Fruit fly (Drosophila melanogaster) whole organism, embryonic: Measurements from ENCODE around the gene CG11768.

Experiments used
- CG10321 ChIP-seq: fragments of 200-800 bp; sonication (Bioruptor generic); IDR thresholded peaks from 2 replicates; pipeline ENCODE4 v1.3.6; 2022; ENCODE audit warnings: missing biosample characterization, missing genetic modification characterization
- CG12659 ChIP-seq: fragments of 200-800 bp; sonication (Bioruptor generic); optimal IDR thresholded peaks from 3 replicates; lab custom pipeline; 2017; ENCODE audit warnings: mild to moderate bottlenecking, missing biosample characterization, missing genetic modification reagents, missing genetic modification characterization
- CG13287 ChIP-seq: fragments of 200-800 bp; sonication (Bioruptor generic); IDR thresholded peaks from 2 replicates; pipeline ENCODE4 v1.3.6; 2022; ENCODE audit warnings: missing biosample characterization, missing genetic modification characterization; ENCODE audit not compliant: partially characterized antibody
- CG14965 ChIP-seq: fragments of 200-800 bp; sonication (Bioruptor generic); optimal IDR thresholded peaks from 2 replicates; lab custom pipeline; 2016; ENCODE audit warnings: missing biosample characterization, missing genetic modification characterization, borderline replicate concordance
- CG15479 ChIP-seq: fragments of 200-800 bp; sonication (Bioruptor generic); optimal IDR thresholded peaks from 3 replicates; lab custom pipeline; 2019; ENCODE audit warnings: missing biosample characterization, mild to moderate bottlenecking, missing genetic modification characterization, moderate library complexity
- CG17186 ChIP-seq: fragments of 200-800 bp; sonication (Bioruptor generic); optimal IDR thresholded peaks from 3 replicates; lab custom pipeline; 2017; ENCODE audit warnings: missing biosample characterization, missing genetic modification reagents, missing genetic modification characterization
- CG17912 ChIP-seq: fragments of 200-800 bp; sonication (Bioruptor generic); optimal IDR thresholded peaks from 2 replicates; lab custom pipeline; 2018; ENCODE audit warnings: missing biosample characterization, mild to moderate bottlenecking, missing genetic modification characterization
- CG1832 ChIP-seq: fragments of 200-800 bp; sonication (Bioruptor generic); optimal IDR thresholded peaks from 2 replicates; lab custom pipeline; 2017; ENCODE audit warnings: missing biosample characterization, mild to moderate bottlenecking, missing genetic modification characterization, inconsistent platforms
- CG2199 ChIP-seq: fragments of 200-800 bp; sonication (Bioruptor generic); IDR thresholded peaks from 3 replicates; pipeline ENCODE4 v1.3.6; 2022; ENCODE audit warnings: missing biosample characterization, missing genetic modification characterization
- CG34422 ChIP-seq: fragments of 200-800 bp; sonication (Bioruptor generic); IDR thresholded peaks from 3 replicates; pipeline ENCODE4 v1.3.6; 2022; ENCODE audit warnings: missing biosample characterization, missing genetic modification characterization
- CG3847 ChIP-seq: fragments of 200-800 bp; sonication (Bioruptor generic); IDR thresholded peaks from 2 replicates; pipeline ENCODE4 v1.3.6; 2022; ENCODE audit warnings: missing biosample characterization, missing genetic modification characterization
- CG3995 ChIP-seq: fragments of 200-800 bp; sonication (Bioruptor generic); optimal IDR thresholded peaks from 3 replicates; lab custom pipeline; 2016; ENCODE audit warnings: missing biosample characterization, missing genetic modification characterization
- CG42726 ChIP-seq: fragments of 200-800 bp; sonication (Bioruptor generic); IDR thresholded peaks from 2 replicates; pipeline ENCODE4 v1.3.6; 2022; ENCODE audit warnings: missing biosample characterization, missing genetic modification characterization; ENCODE audit not compliant: partially characterized antibody
- CG8290 ChIP-seq, 3 experiments: fragments of 200-800 bp; sonication (Bioruptor generic); optimal IDR thresholded peaks; 2 replicates each; lab custom pipeline; 2016 to 2019; ENCODE audit warnings: missing biosample characterization in 3 of 3, missing genetic modification characterization in 3 of 3, mild to moderate bottlenecking in 2 of 3, moderate library complexity in 1 of 3
- CG8388 ChIP-seq: fragments of 200-800 bp; sonication (Bioruptor generic); optimal IDR thresholded peaks from 2 replicates; lab custom pipeline; 2019; ENCODE audit warnings: missing biosample characterization, mild to moderate bottlenecking, missing genetic modification characterization, moderate library complexity
- CG8478 ChIP-seq: fragments of >200 bp; optimal IDR thresholded peaks from 2 replicates; lab custom pipeline; 2018
- Dll ChIP-seq: fragments of 200-800 bp; sonication (Bioruptor generic); IDR thresholded peaks from 4 replicates; pipeline ENCODE4 v1.3.6; 2022; ENCODE audit warnings: missing biosample characterization, missing genetic modification characterization; ENCODE audit not compliant: partially characterized antibody
- Dp ChIP-seq: fragments of 200-800 bp; sonication (Bioruptor generic); optimal IDR thresholded peaks from 2 replicates; lab custom pipeline; 2018; ENCODE audit warnings: missing biosample characterization, mild to moderate bottlenecking, missing genetic modification characterization, moderate library complexity
- Drgx ChIP-seq: fragments of 200-800 bp; sonication (Bioruptor generic); IDR thresholded peaks from 2 replicates; pipeline ENCODE4 v1.3.6; 2022; ENCODE audit warnings: missing biosample characterization, missing genetic modification characterization
- E2f2 ChIP-seq: fragments of 200-800 bp; sonication (Bioruptor generic); IDR thresholded peaks from 2 replicates; pipeline ENCODE4 v1.3.6; 2022; ENCODE audit warnings: missing biosample characterization, missing genetic modification characterization
- Ets97D ChIP-seq: fragments of 200-800 bp; sonication (Bioruptor generic); optimal IDR thresholded peaks from 3 replicates; lab custom pipeline; 2016; ENCODE audit warnings: missing biosample characterization, missing genetic modification characterization
- HmgD ChIP-seq: fragments of 200-800 bp; sonication (Bioruptor generic); optimal IDR thresholded peaks from 3 replicates; lab custom pipeline; 2016; ENCODE audit warnings: missing biosample characterization, missing genetic modification characterization
- MBD-R2 ChIP-seq: fragments of 200-800 bp; sonication (Bioruptor generic); IDR thresholded peaks from 2 replicates; pipeline ENCODE4 v1.3.6; 2022; ENCODE audit warnings: missing biosample characterization, missing genetic modification characterization
- MESR4 ChIP-seq: fragments of 200-800 bp; sonication (Bioruptor generic); optimal IDR thresholded peaks from 2 replicates; lab custom pipeline; 2018; ENCODE audit warnings: missing biosample characterization, mild to moderate bottlenecking, missing genetic modification characterization, moderate library complexity
- Med ChIP-seq: fragments of 200-800 bp; sonication (Bioruptor generic); peaks from one replicate; lab custom pipeline; 2016; ENCODE audit warnings: missing biosample characterization, missing genetic modification characterization, mild to moderate bottlenecking, inconsistent platforms, moderate library complexity
- Myb ChIP-seq: fragments of 200-800 bp; sonication (Bioruptor generic); optimal IDR thresholded peaks from 2 replicates; lab custom pipeline; 2016; ENCODE audit warnings: missing biosample characterization, missing genetic modification characterization
- Opbp ChIP-seq: fragments of 200-800 bp; sonication (Bioruptor generic); IDR thresholded peaks from 3 replicates; pipeline ENCODE4 v1.3.6; 2022; ENCODE audit warnings: missing biosample characterization, missing genetic modification characterization; ENCODE audit not compliant: partially characterized antibody
- Poxn ChIP-seq: fragments of 200-800 bp; sonication (Bioruptor generic); IDR thresholded peaks from 2 replicates; pipeline ENCODE4 v1.3.6; 2022; ENCODE audit warnings: missing biosample characterization, missing genetic modification characterization
- YL-1 ChIP-seq: fragments of 200-800 bp; sonication (Bioruptor generic); optimal IDR thresholded peaks from 3 replicates; lab custom pipeline; 2017; ENCODE audit warnings: missing biosample characterization, mild to moderate bottlenecking, missing genetic modification characterization
- ac ChIP-seq: fragments of 200-800 bp; sonication (Bioruptor generic); optimal IDR thresholded peaks from 3 replicates; lab custom pipeline; 2017; ENCODE audit warnings: missing biosample characterization, mild to moderate bottlenecking, missing genetic modification characterization
- ci ChIP-seq: fragments of 200-800 bp; sonication (Bioruptor generic); IDR thresholded peaks from 3 replicates; pipeline ENCODE4 v1.3.6; 2022; ENCODE audit warnings: missing biosample characterization, missing genetic modification characterization
- crol ChIP-seq: fragments of 200-800 bp; sonication (Bioruptor generic); IDR thresholded peaks from 2 replicates; pipeline ENCODE4 v1.3.6; 2022; ENCODE audit warnings: missing biosample characterization, missing genetic modification characterization
- dm ChIP-seq: fragments of 200-800 bp; sonication (Bioruptor generic); optimal IDR thresholded peaks from 3 replicates; lab custom pipeline; 2016; ENCODE audit warnings: missing biosample characterization, missing genetic modification characterization
- klu ChIP-seq: fragments of 200-800 bp; sonication (Bioruptor generic); IDR thresholded peaks from 2 replicates; pipeline ENCODE4 v1.3.6; 2022; ENCODE audit warnings: missing biosample characterization, missing genetic modification characterization
- lola ChIP-seq, 3 experiments: fragments of >200 bp in 2 of 3; fragments of 200-800 bp in 1 of 3; sonication (Bioruptor generic) in 1 of 3; optimal IDR thresholded peaks; 2 replicates each; lab custom pipeline; 2017 to 2019; ENCODE audit warnings: missing biosample characterization in 3 of 3, missing genetic modification characterization in 3 of 3, mild to moderate bottlenecking in 1 of 3, moderate library complexity in 1 of 3
- nerfin-1 ChIP-seq: fragments of 200-800 bp; sonication (Bioruptor generic); optimal IDR thresholded peaks from 3 replicates; lab custom pipeline; 2019; ENCODE audit warnings: missing biosample characterization, mild to moderate bottlenecking, missing genetic modification characterization, moderate library complexity
- pzg ChIP-seq: fragments of 200-800 bp; sonication (Bioruptor generic); optimal IDR thresholded peaks from 3 replicates; lab custom pipeline; 2018; ENCODE audit warnings: missing biosample characterization, mild to moderate bottlenecking, missing genetic modification characterization, moderate library complexity
- repo ChIP-seq: fragments of 200-800 bp; sonication (Bioruptor generic); optimal IDR thresholded peaks from 2 replicates; lab custom pipeline; 2016; ENCODE audit warnings: missing biosample characterization, missing genetic modification characterization
- stwl ChIP-seq: fragments of 200-800 bp; sonication (Bioruptor generic); optimal IDR thresholded peaks from 3 replicates; lab custom pipeline; 2018; ENCODE audit warnings: missing biosample characterization, mild to moderate bottlenecking, missing genetic modification characterization, moderate library complexity
- tap ChIP-seq: fragments of 200-800 bp; optimal IDR thresholded peaks from 3 replicates; lab custom pipeline; 2019; ENCODE audit warnings: missing biosample characterization, mild to moderate bottlenecking, missing genetic modification characterization, moderate library complexity
- trem ChIP-seq: fragments of 200-800 bp; optimal IDR thresholded peaks from 3 replicates; lab custom pipeline; 2019; ENCODE audit warnings: missing biosample characterization, mild to moderate bottlenecking, missing genetic modification characterization, moderate library complexity
- vvl ChIP-seq: fragments of 200-800 bp; sonication (Bioruptor generic); IDR thresholded peaks from 2 replicates; pipeline ENCODE4 v1.3.6; 2022; ENCODE audit warnings: missing biosample characterization, missing genetic modification characterization
- zfh1 ChIP-seq: fragments of 200-800 bp; sonication (Bioruptor generic); IDR thresholded peaks from 3 replicates; pipeline ENCODE4 v1.3.6; 2022; ENCODE audit warnings: missing biosample characterization, missing genetic modification characterization

Gene CG11768

dm6 chr3R:8805388-8805852, 37.4 kb upstream of the CG11768 start, which contains the start of gene CG9839:
CG9839 (minus strand) TSS chr3R:8805802.
- TF ChIP-seq zfh1 (GFP tag; lab: Robert Waterston, UW) = 0 out of 3 replicates have a peak, but pooled peaks have one; percentile 28
- TF ChIP-seq CG14965 (GFP tag; lab: Kevin White, UChicago) = no peak
- TF ChIP-seq dm (GFP tag; lab: Kevin White, UChicago) = peak; percentile 77
- TF ChIP-seq stwl (tag; lab: Kevin White, UChicago) = peak; percentile 38
- TF ChIP-seq HmgD (GFP tag; lab: Kevin White, UChicago) = no peak
- peak; percentile 69; the same call in 1 of the 3 replicates for TF ChIP-seq CG2199 (GFP tag; lab: Robert Waterston, UW)
- TF ChIP-seq CG8388 (GFP tag; lab: Kevin White, UChicago) = peak; percentile 66
- TF ChIP-seq tap (tag; lab: Kevin White, UChicago) = no peak
- no peak for TF ChIP-seq lola (GFP tag; optimal IDR thresholded peaks at IDR 0.05; lab: Kevin White, UChicago)
- peak; percentile 62; the same call in 1 of the 3 replicates for TF ChIP-seq CG34422 (GFP tag; lab: Robert Waterston, UW)
- peak; percentile 54 for TF ChIP-seq Med (GFP tag; lab: Kevin White, UChicago)
- peak; percentile 19 for TF ChIP-seq CG8290 (GFP tag; optimal IDR thresholded peaks at IDR 0.05; lab: Kevin White, UChicago)
- TF ChIP-seq CG8290 (tag; optimal IDR thresholded peaks at IDR 0.05; lab: Kevin White, UChicago) = peak in 1 of 2 experiments; percentile 48
- TF ChIP-seq ci (GFP tag; lab: Robert Waterston, UW) = peak; percentile 22; the same call in 1 of the 3 replicates
- 0 out of 2 replicates have a peak, but pooled peaks have one; percentile 17 for TF ChIP-seq vvl (GFP tag; lab: Robert Waterston, UW)
- 0 out of 2 replicates have a peak, but pooled peaks have one; percentile 41 for TF ChIP-seq CG42726 (GFP tag; lab: Robert Waterston, UW)
- peak; percentile 13; the same call in 1 of the 2 replicates for TF ChIP-seq CG13287 (GFP tag; lab: Robert Waterston, UW)
- TF ChIP-seq CG17912 (GFP tag; lab: Kevin White, UChicago) = peak; percentile 1
- TF ChIP-seq CG3995 (GFP tag; lab: Kevin White, UChicago) = peak; percentile 62
- 0 out of 2 replicates have a peak, but pooled peaks have one; percentile 6 for TF ChIP-seq Drgx (GFP tag; lab: Robert Waterston, UW)
- TF ChIP-seq Poxn (GFP tag; lab: Robert Waterston, UW) = no peak
- TF ChIP-seq repo (GFP tag; lab: Kevin White, UChicago) = no peak
- peak; percentile 73 for TF ChIP-seq CG3847 (GFP tag; lab: Robert Waterston, UW)
- TF ChIP-seq MBD-R2 = peak; percentile 17; the same call in 1 of the 2 replicates
- peak; percentile 80 for TF ChIP-seq CG15479 (GFP tag; lab: Kevin White, UChicago)
- TF ChIP-seq Opbp (GFP tag; lab: Robert Waterston, UW) = peak; percentile 51; the same call in 1 of the 3 replicates
- TF ChIP-seq CG10321 (GFP tag; lab: Robert Waterston, UW) = peak; percentile 95
- peak; percentile 19 for TF ChIP-seq CG12659 (GFP tag; lab: Kevin White, UChicago)
- TF ChIP-seq pzg (GFP tag; lab: Kevin White, UChicago) = peak; percentile 45
- peak; percentile 98 for TF ChIP-seq CG17186 (GFP tag; lab: Kevin White, UChicago)
- TF ChIP-seq MESR4 (GFP tag; lab: Kevin White, UChicago) = peak; percentile 14
- no peak for TF ChIP-seq klu (GFP tag; lab: Robert Waterston, UW)
- TF ChIP-seq Myb (GFP tag; lab: Kevin White, UChicago) = peak; percentile 68
- peak; percentile 85 for TF ChIP-seq CG1832 (GFP tag; lab: Kevin White, UChicago)
- TF ChIP-seq Ets97D (GFP tag; lab: Kevin White, UChicago) = peak; percentile 13
- TF ChIP-seq E2f2 (GFP tag; lab: Robert Waterston, UW) = peak; percentile 86
- peak; percentile 79 for TF ChIP-seq Dp (GFP tag; lab: Kevin White, UChicago)
- TF ChIP-seq Dll = peak; percentile 38; the same call in 1 of the 4 replicates
- TF ChIP-seq ac (GFP tag; lab: Kevin White, UChicago) = no peak
- peak; percentile 77 for TF ChIP-seq CG8478 (lab: Kevin White, UChicago)
- peak; percentile 68 for TF ChIP-seq YL-1 (GFP tag; lab: Kevin White, UChicago)
- peak; percentile 29 for TF ChIP-seq trem (tag; lab: Kevin White, UChicago)
- no peak for TF ChIP-seq nerfin-1
- no peak for TF ChIP-seq crol
